Fruit fly (Drosophila melanogaster): ENCODE measurements around the gene CG12016.

CG12016 gene

dm6 chr3L:3303087-3303526, 16.2 kb upstream of the CG12016 start, which contains the start of gene CG14968 (continued):
- peak; percentile 89 for TF ChIP-seq CG4318 (GFP tag; optimal IDR thresholded peaks at IDR 0.05)
- peak; percentile 95 for TF ChIP-seq Gug (GFP tag; IDR thresholded peaks at IDR 0.05)
- peak; percentile 93 for TF ChIP-seq lz (GFP tag; optimal IDR thresholded peaks at IDR 0.05)
- peak; percentile 96 for TF ChIP-seq svp (GFP tag)
- peak; percentile 87 for TF ChIP-seq Sox14 (GFP tag; optimal IDR thresholded peaks at IDR 0.05)
- peak; percentile 67 for TF ChIP-seq CG1621 (tag; optimal IDR thresholded peaks at IDR 0.05)
- TF ChIP-seq Lpt (GFP tag; optimal IDR thresholded peaks at IDR 0.05): peak; percentile 88
- peak; percentile 80 for TF ChIP-seq fd59A (GFP tag; optimal IDR thresholded peaks at IDR 0.05)
- TF ChIP-seq Sox15 (GFP tag; optimal IDR thresholded peaks at IDR 0.05): peak; percentile 88
- peak; percentile 88 for TF ChIP-seq CG11762 (GFP tag; optimal IDR thresholded peaks at IDR 0.05; ENCODE audit: insufficient read depth)
- TF ChIP-seq Eip75B (GFP tag; optimal IDR thresholded peaks at IDR 0.05): peak; percentile 88
- peak; percentile 86 for TF ChIP-seq fd85E (GFP tag; optimal IDR thresholded peaks at IDR 0.05)
- peak; percentile 96 for TF ChIP-seq CG8632 (GFP tag; optimal IDR thresholded peaks at IDR 0.05)
- peak; percentile 78 for TF ChIP-seq CG16779 (tag; optimal IDR thresholded peaks at IDR 0.05)

DNA sequence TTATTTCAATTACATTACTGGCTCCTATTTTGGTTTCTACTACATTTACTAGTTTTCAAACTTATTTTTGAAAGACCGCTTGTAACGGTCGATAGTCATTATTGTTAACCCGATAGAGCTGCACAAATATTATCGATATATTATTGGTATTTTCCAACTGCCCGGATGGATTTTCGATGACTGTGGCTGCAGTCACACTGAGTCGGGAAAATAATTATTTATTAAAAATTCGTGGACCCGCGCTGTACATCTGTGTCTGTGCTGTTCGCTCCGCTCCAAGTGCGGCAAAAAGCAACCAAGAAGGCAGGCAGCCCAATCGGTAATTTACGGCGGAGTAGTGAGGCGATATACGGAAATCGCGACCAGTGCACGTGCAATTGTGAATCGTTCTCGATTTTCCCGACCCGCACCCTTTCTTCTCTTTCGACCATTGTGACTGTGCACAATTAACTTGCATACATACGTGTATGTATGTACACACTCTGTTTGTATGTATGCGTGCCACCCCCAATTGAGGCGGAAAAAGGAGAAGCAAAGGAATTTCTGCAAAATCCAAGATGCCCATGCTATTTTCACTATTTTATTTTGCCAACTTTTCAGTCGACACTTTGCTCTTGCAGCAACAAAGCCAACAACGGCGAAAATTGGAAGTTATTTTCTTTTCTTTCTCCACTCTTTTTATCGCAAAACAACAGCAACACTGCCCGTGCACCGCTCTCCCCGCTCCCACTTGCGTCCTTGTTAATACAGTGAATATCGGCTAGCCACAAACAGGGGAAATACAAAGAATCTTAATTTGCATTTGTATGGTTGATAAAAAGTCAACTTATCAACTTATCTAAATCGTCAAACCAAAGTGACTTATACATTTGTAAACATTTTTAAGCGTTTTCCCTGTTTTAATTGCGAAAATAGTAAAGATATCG, 15.6 kb upstream of the CG12016 start, which contains the start of gene ZnT63C:
Gene ZnT63C, plus strand, starts transcription at position 175 of the 926 bp plus-strand sequence.
- no peak for TF ChIP-seq CG3919 (GFP tag; optimal IDR thresholded peaks at IDR 0.05)
- peak; percentile 15 for TF ChIP-seq CG7368 (GFP tag; optimal IDR thresholded peaks at IDR 0.05)
- TF ChIP-seq CG11902 (GFP tag; optimal IDR thresholded peaks at IDR 0.05): peak; percentile 4
- peak; percentile 16 for TF ChIP-seq OdsH (GFP tag; optimal IDR thresholded peaks at IDR 0.05)
- no peak for TF ChIP-seq CG9139 (GFP tag; optimal IDR thresholded peaks at IDR 0.05)
- TF ChIP-seq acj6 (GFP tag; optimal IDR thresholded peaks at IDR 0.05): peak; percentile 54
- TF ChIP-seq Blimp-1 (GFP tag; optimal IDR thresholded peaks at IDR 0.05): no peak
- no peak for TF ChIP-seq Smox (GFP tag; optimal IDR thresholded peaks at IDR 0.05)
- TF ChIP-seq Ets96B (tag; optimal IDR thresholded peaks at IDR 0.05): peak; percentile 49
- TF ChIP-seq spab (GFP tag; optimal IDR thresholded peaks at IDR 0.05): peak; percentile 48
- TF ChIP-seq CG10669 (GFP tag; optimal IDR thresholded peaks at IDR 0.05): peak; percentile 64
- TF ChIP-seq ss (GFP tag; optimal IDR thresholded peaks at IDR 0.05): peak; percentile 57 to 58
- TF ChIP-seq lz (GFP tag; optimal IDR thresholded peaks at IDR 0.05): peak; percentile 39
- TF ChIP-seq CG3032 (tag; optimal IDR thresholded peaks at IDR 0.05): peak; percentile 32
- peak; percentile 35 for TF ChIP-seq Eip75B (GFP tag; optimal IDR thresholded peaks at IDR 0.05)
- peak; percentile 38 for TF ChIP-seq CG6276 (GFP tag; optimal IDR thresholded peaks at IDR 0.05)
- TF ChIP-seq Lpt (GFP tag; optimal IDR thresholded peaks at IDR 0.05): no peak
- TF ChIP-seq topi (GFP tag; optimal IDR thresholded peaks at IDR 0.05): peak; percentile 15
- TF ChIP-seq CG11294 (GFP tag; IDR thresholded peaks at IDR 0.05): no peak
- peak; percentile 33 for TF ChIP-seq Sox102F (GFP tag; optimal IDR thresholded peaks at IDR 0.05)
- no peak for TF ChIP-seq CG4318 (GFP tag; optimal IDR thresholded peaks at IDR 0.05)
- no peak for TF ChIP-seq CG11762 (GFP tag; optimal IDR thresholded peaks at IDR 0.05; ENCODE audit: insufficient read depth)
- TF ChIP-seq Ets21C (GFP tag; optimal IDR thresholded peaks at IDR 0.05): peak; percentile 6
- TF ChIP-seq fd85E (GFP tag; optimal IDR thresholded peaks at IDR 0.05): no peak
- TF ChIP-seq CG10631 (GFP tag; optimal IDR thresholded peaks at IDR 0.05): no peak
- TF ChIP-seq dac (GFP tag; optimal IDR thresholded peaks at IDR 0.05): no peak
- TF ChIP-seq Hr38 (GFP tag; optimal IDR thresholded peaks at IDR 0.05): no peak
- TF ChIP-seq CG6854 (GFP tag; optimal IDR thresholded peaks at IDR 0.05): peak; percentile 52
- TF ChIP-seq Hr4 (GFP tag; optimal IDR thresholded peaks at IDR 0.05): peak; percentile 31
- TF ChIP-seq svp (GFP tag): peak; percentile 65
- peak; percentile 77 for TF ChIP-seq CG6808 (GFP tag; optimal IDR thresholded peaks at IDR 0.05)
- TF ChIP-seq dsx (GFP tag; optimal IDR thresholded peaks at IDR 0.05; ENCODE audit: poor library complexity, severe bottlenecking): no peak
- peak; percentile 46; the same call in 2 of the 3 replicates for TF ChIP-seq eg (GFP tag; IDR thresholded peaks at IDR 0.05)
- no peak for TF ChIP-seq CG8632 (GFP tag; optimal IDR thresholded peaks at IDR 0.05)
- peak; percentile 38 for TF ChIP-seq CG31627 (GFP tag; optimal IDR thresholded peaks at IDR 0.05)
- peak; percentile 45 for TF ChIP-seq Hr39 (GFP tag; optimal IDR thresholded peaks at IDR 0.05)
- TF ChIP-seq cyc (GFP tag; optimal IDR thresholded peaks at IDR 0.05): peak; percentile 31
- peak in 1 of 2 experiments; percentile 11 for TF ChIP-seq salr (GFP tag; optimal IDR thresholded peaks at IDR 0.05)
- TF ChIP-seq CG32006 (GFP tag; optimal IDR thresholded peaks at IDR 0.05): peak; percentile 35
- TF ChIP-seq fkh (GFP tag; optimal IDR thresholded peaks at IDR 0.05): no peak
- TF ChIP-seq fd59A (GFP tag; optimal IDR thresholded peaks at IDR 0.05): peak; percentile 27

Measured in whole organism, prepupa.